Worm (Caenorhabditis elegans): ENCODE measurements around the gene mbf-1.

Gene mbf-1

ce11 chrIV:11465125-11465524, 15.0 kb downstream of the mbf-1 start, which contains the start of gene C10C6.3:
C10C6.3 (minus strand) TSS chrIV:11465225.
- no peak for TF ChIP-seq W03F9.2 (tag; optimal IDR thresholded peaks at IDR 0.05)
- no peak for TF ChIP-seq him-1 (tag; optimal IDR thresholded peaks at IDR 0.05)
- no peak for TF ChIP-seq dao-5 (tag; optimal IDR thresholded peaks at IDR 0.05)

ce11 chrIV:11461335-11461734, 18.8 kb downstream of the mbf-1 start:
- no peak for TF ChIP-seq W03F9.2 (tag; optimal IDR thresholded peaks at IDR 0.05)
- no peak for TF ChIP-seq dao-5 (tag; optimal IDR thresholded peaks at IDR 0.05)
- no peak for TF ChIP-seq him-1 (tag; optimal IDR thresholded peaks at IDR 0.05)

DNA sequence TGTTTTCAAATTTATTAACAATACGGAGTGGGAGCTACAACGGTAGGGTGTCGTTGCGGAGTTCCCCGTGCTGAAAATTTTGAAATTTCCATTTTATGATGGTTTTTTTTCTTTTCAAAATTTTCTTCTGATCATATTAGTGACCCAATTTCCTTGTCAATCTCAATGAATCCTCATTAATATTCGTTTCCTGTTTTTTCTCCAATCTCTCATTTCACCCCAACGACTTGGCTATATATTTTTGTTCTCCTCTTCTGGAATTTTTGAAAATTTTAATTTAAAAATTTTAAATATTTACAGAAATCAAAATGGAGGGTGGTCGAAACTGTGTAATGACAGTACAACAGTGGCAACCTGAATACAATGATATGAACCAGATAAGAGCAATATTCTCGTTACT, 20.5 kb downstream of the mbf-1 start, which contains the start of gene npr-3:
TSS of gene npr-3 (plus strand) at position 301 of the 400 bp plus-strand sequence.
- TF ChIP-seq him-1 (tag; optimal IDR thresholded peaks at IDR 0.05) (no peak), W03F9.2 (tag; optimal IDR thresholded peaks at IDR 0.05) (no peak), dao-5 (tag; optimal IDR thresholded peaks at IDR 0.05) (no peak)

DNA sequence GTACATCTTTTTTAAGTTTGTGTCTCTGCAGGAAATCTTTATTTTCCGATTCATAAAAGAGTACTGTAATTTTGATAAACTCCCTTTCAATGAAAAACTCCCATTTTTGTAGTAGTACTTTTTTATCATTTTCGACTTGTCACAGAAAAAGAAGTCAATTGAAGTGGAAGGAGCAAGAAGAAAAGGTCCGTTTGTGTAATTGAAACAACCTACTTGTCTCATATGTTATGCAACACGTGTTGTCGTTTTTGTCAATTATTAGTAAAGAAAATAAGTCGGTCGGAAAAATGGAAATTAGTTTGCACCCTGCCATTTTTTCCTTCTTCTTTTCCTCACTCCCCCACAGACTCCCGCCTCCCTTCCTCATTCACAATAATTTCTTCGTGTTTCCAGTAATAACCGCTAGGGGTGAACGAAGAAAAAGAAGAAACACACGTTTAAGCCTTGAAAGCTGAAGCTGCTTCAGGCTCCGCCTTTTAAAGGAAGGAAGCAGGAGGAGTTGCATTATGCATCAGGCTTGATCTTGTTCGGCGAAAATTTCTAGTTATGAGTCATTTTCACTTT, 21.4 kb downstream of the mbf-1 start:
- TF ChIP-seq W03F9.2 (tag; optimal IDR thresholded peaks at IDR 0.05) (no peak), dao-5 (tag; optimal IDR thresholded peaks at IDR 0.05) (no peak), him-1 (tag; optimal IDR thresholded peaks at IDR 0.05) (no peak)

ce11 chrIV:11455824-11456223, 24.3 kb downstream of the mbf-1 start:
- TF ChIP-seq him-1 (tag; optimal IDR thresholded peaks at IDR 0.05) (no peak), W03F9.2 (tag; optimal IDR thresholded peaks at IDR 0.05) (no peak), dao-5 (tag; optimal IDR thresholded peaks at IDR 0.05) (no peak)

- no peak for TF ChIP-seq W03F9.2 (tag; optimal IDR thresholded peaks at IDR 0.05)
- TF ChIP-seq dao-5 (tag; optimal IDR thresholded peaks at IDR 0.05) = no peak
- no peak for TF ChIP-seq him-1 (tag; optimal IDR thresholded peaks at IDR 0.05)
These were observed 27.2 kb downstream of the mbf-1 start for ce11 chrIV:11452928-11453327.

ce11 chrIV:11438255-11438654, 41.9 kb downstream of the mbf-1 start:
- TF ChIP-seq dao-5 (tag; optimal IDR thresholded peaks at IDR 0.05) (no peak), him-1 (tag; optimal IDR thresholded peaks at IDR 0.05) (no peak), W03F9.2 (tag; optimal IDR thresholded peaks at IDR 0.05) (no peak)

DNA sequence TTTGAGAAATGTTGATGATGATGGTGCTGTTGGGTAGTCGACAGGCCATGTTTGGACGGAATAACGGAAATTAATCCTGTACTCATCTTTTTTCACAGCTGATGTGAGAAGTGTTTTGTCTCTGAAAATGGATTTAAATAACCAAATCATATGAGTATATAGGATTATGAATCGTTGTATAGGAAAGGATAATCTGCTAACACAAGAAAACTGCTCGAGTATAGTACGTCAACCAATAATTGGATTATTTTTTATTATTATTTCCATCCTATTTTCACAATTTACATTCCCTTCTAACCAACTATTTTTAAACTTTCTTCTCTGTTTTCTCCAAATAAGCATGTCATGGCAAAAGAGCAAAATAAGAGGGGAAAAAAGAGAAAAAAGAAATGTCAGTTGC, 44.4 kb downstream of the mbf-1 start:
- TF ChIP-seq W03F9.2 (tag; optimal IDR thresholded peaks at IDR 0.05) (no peak), dao-5 (tag; optimal IDR thresholded peaks at IDR 0.05) (no peak), him-1 (tag; optimal IDR thresholded peaks at IDR 0.05) (no peak)

- TF ChIP-seq dao-5 (tag; optimal IDR thresholded peaks at IDR 0.05) (no peak), him-1 (tag; optimal IDR thresholded peaks at IDR 0.05) (no peak), W03F9.2 (tag; optimal IDR thresholded peaks at IDR 0.05) (no peak)
These were observed 45.6 kb downstream of the mbf-1 start for ce11 chrIV:11434575-11434974.

ce11 chrIV:11433709-11434108, 46.5 kb downstream of the mbf-1 start:
- peak; percentile 26 for TF ChIP-seq him-1 (tag; optimal IDR thresholded peaks at IDR 0.05)
- TF ChIP-seq dao-5 (tag; optimal IDR thresholded peaks at IDR 0.05) = no peak
- peak; percentile 46 for TF ChIP-seq W03F9.2 (tag; optimal IDR thresholded peaks at IDR 0.05)

- TF ChIP-seq him-1 (tag; optimal IDR thresholded peaks at IDR 0.05) (no peak), dao-5 (tag; optimal IDR thresholded peaks at IDR 0.05) (no peak), W03F9.2 (tag; optimal IDR thresholded peaks at IDR 0.05) (no peak)
These were observed 48.7 kb downstream of the mbf-1 start for ce11 chrIV:11431448-11431847.
